Worm (Caenorhabditis elegans) whole organism, L4 larva: Measurements from ENCODE around the gene F31F4.11.

Experiments used
- ZK546.5 ChIP-seq, 2 experiments: sonication (generic microtip); optimal IDR thresholded peaks; 2 replicates each; lab custom pipeline; 2017; ENCODE audit warnings: missing biosample characterization in 2 of 2, missing genetic modification characterization in 2 of 2
- arid-1 ChIP-seq: fragments of 200-800 bp; sonication (Bioruptor generic); conservative IDR thresholded peaks from 2 replicates; pipeline ENCODE4 v1.3.6; 2022; ENCODE audit warnings: missing genetic modification reagents, missing genetic modification characterization, missing compliant biosample characterization
- daf-12 ChIP-seq: fragments of 150-350 bp; optimal IDR thresholded peaks from 2 replicates; lab custom pipeline; 2014; ENCODE audit warnings: missing biosample characterization, missing genetic modification reagents, missing genetic modification characterization
- fos-1 ChIP-seq: fragments of 150-350 bp; optimal IDR thresholded peaks from 2 replicates; lab custom pipeline; 2014; ENCODE audit warnings: missing biosample characterization, missing genetic modification characterization
- mep-1 ChIP-seq: fragments of 150-350 bp; sonication (generic microtip); optimal IDR thresholded peaks from 3 replicates; lab custom pipeline; 2014; ENCODE audit warnings: missing biosample characterization, missing genetic modification characterization
- nhr-10 ChIP-seq: fragments of 150-350 bp; optimal IDR thresholded peaks from 2 replicates; lab custom pipeline; 2014; ENCODE audit warnings: missing biosample characterization, missing genetic modification characterization
- nhr-237 ChIP-seq: sonication (generic microtip); optimal IDR thresholded peaks from 2 replicates; lab custom pipeline; 2017; ENCODE audit warnings: missing biosample characterization, missing genetic modification characterization
- nhr-41 ChIP-seq: fragments of 200-800 bp; sonication (Bioruptor generic); IDR thresholded peaks from 2 replicates; pipeline ENCODE4 v1.3.6; 2022; ENCODE audit warnings: missing genetic modification reagents, missing genetic modification characterization, missing compliant biosample characterization
- nhr-76 ChIP-seq: fragments of 150-350 bp; optimal IDR thresholded peaks from 2 replicates; lab custom pipeline; 2014; ENCODE audit warnings: missing biosample characterization, missing genetic modification characterization
- ztf-11 ChIP-seq: fragments of 150-350 bp; optimal IDR thresholded peaks from 2 replicates; lab custom pipeline; 2014; ENCODE audit warnings: missing biosample characterization, missing genetic modification characterization

ce11 chrV:636281-636680 is 28.0 kb downstream of the F31F4.11 start, which contains the start of gene pals-31:
- TF ChIP-seq daf-12, result no peak
- TF ChIP-seq mep-1 (tag; lab: Kevin White, UChicago), result no peak
- TF ChIP-seq ZK546.5 (tag; optimal IDR thresholded peaks at IDR 0.05; lab: Kevin White, UChicago), result no peak
- TF ChIP-seq fos-1 (tag; lab: Kevin White, UChicago), result no peak
- TF ChIP-seq nhr-10 (tag; lab: Kevin White, UChicago), result no peak
- TF ChIP-seq nhr-237, result no peak
- TF ChIP-seq arid-1 (GFP tag; lab: Robert Waterston, UW), result no peak
- no peak for TF ChIP-seq ztf-11
- TF ChIP-seq nhr-41, result no peak
- TF ChIP-seq nhr-76 (tag; lab: Kevin White, UChicago), result no peak
